Worm (Caenorhabditis elegans): ENCODE results near the gene Y51H7C.13.

DNA sequence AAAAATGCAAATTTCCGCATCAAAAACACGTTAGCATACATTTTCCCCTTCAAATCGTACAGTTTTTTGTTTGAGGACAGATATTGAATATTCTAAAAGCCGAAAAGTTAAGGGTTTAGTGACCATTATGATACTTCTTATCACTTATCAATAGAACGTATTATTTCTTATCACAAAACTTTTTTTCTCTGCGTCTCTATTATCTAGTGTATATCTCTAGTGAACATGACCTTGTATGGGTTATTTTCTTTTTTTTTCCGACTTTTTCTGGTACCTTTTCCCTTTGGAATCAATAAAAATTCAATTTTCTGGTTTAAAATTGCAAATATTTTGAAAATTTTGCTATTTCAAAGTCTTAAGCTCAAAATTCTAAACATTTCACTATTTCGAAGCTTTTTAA, 37.3 kb upstream of the Y51H7C.13 start:
- TF ChIP-seq lin-32 (GFP tag; optimal IDR thresholded peaks at IDR 0.05): no peak
- TF ChIP-seq blmp-1 (tag; optimal IDR thresholded peaks at IDR 0.05): no peak
- no peak for TF ChIP-seq nhr-76 (tag; optimal IDR thresholded peaks at IDR 0.05)
- TF ChIP-seq snpc-4 (tag; optimal IDR thresholded peaks at IDR 0.05): no peak

Measured in whole organism, mixed stage, embryonic.